Fruit fly (Drosophila melanogaster): Measurements from ENCODE around the gene Arl4.

- TF ChIP-seq gl (tag; optimal IDR thresholded peaks at IDR 0.05): no peak
- TF ChIP-seq CG13204 (GFP tag; optimal IDR thresholded peaks at IDR 0.05): no peak
- TF ChIP-seq fd96Ca (GFP tag; IDR thresholded peaks at IDR 0.05): no peak
- no peak for TF ChIP-seq Snoo (tag; optimal IDR thresholded peaks at IDR 0.05)
- TF ChIP-seq EcR (GFP tag; optimal IDR thresholded peaks at IDR 0.05): no peak
- TF ChIP-seq CG4496 (GFP tag; IDR thresholded peaks at IDR 0.05): no peak
- TF ChIP-seq Pif1B (GFP tag; optimal IDR thresholded peaks at IDR 0.05): no peak
Observed at dm6 chr4:210011-210649, 30.9 kb upstream of the Arl4 start, which contains the start of gene Crk.
